Fruit fly (Drosophila melanogaster): Measurements from ENCODE around the gene CG17005.
A peak's percentile ranks its signal among the peaks of the same experiment; 100 is the strongest.

The CG17005 gene

DNA sequence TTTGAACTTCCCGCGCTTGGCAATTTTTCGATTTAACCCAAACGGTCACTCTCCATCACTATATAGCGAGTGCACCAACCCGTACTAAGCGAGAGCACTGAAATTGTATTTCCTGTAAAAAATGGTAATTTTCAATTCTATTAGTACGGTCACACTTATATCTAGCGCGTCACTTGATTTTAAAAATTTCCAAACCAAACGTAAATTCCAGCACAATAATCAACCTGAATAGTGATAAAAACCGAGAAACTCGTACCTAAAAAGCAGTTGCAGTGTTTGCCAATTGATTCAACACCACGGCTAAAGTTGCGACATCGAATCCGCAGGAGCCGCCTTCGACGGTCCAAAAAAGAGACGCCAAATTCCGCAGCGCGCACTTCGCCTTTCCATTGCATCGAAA, 3.1 kb downstream of the CG17005 start, which contains the start of gene Cks30A (continued):
- TF ChIP-seq crol (GFP tag; IDR thresholded peaks at IDR 0.05) (no peak), CG16779 (GFP tag; IDR thresholded peaks at IDR 0.05) (no peak), CG17612 (GFP tag; IDR thresholded peaks at IDR 0.05) (no peak), danr (GFP tag; IDR thresholded peaks at IDR 0.05) (no peak), CG8089 (GFP tag; optimal IDR thresholded peaks at IDR 0.05) (no peak), CG34422 (GFP tag; IDR thresholded peaks at IDR 0.05) (no peak), CG7357 (GFP tag; IDR thresholded peaks at IDR 0.05) (no peak), CG10565 (GFP tag; optimal IDR thresholded peaks at IDR 0.05) (no peak), CG14860 (GFP tag; IDR thresholded peaks at IDR 0.05; ENCODE audit: partially characterized antibody) (peak; percentile 56), CG10267 (tag; optimal IDR thresholded peaks at IDR 0.05) (peak; percentile 62), CG15514 (GFP tag; optimal IDR thresholded peaks at IDR 0.05) (peak; percentile 59), fu2 (GFP tag; optimal IDR thresholded peaks at IDR 0.05) (no peak), TFAM (GFP tag; optimal IDR thresholded peaks at IDR 0.05) (no peak), chinmo (GFP tag; IDR thresholded peaks at IDR 0.05; ENCODE audit: partially characterized antibody) (0 out of 4 replicates have a peak, but pooled peaks have one; percentile 7), nerfin-1 (tag; optimal IDR thresholded peaks at IDR 0.05) (peak; percentile 97), btn (GFP tag; optimal IDR thresholded peaks at IDR 0.05) (no peak), Dref (GFP tag; IDR thresholded peaks at IDR 0.05) (peak; percentile 52), CkIIα-i1 (GFP tag; IDR thresholded peaks at IDR 0.05) (no peak), Camta (GFP tag; optimal IDR thresholded peaks at IDR 0.05) (no peak), CG1603 (tag; optimal IDR thresholded peaks at IDR 0.05) (peak; percentile 89), CG18619 (GFP tag; optimal IDR thresholded peaks at IDR 0.05) (no peak), schlank (tag; optimal IDR thresholded peaks at IDR 0.05) (no peak), B-H1 (GFP tag; IDR thresholded peaks at IDR 0.05) (no peak), H2.0 (GFP tag; IDR thresholded peaks at IDR 0.05) (no peak), MBD-R2 (GFP tag; IDR thresholded peaks at IDR 0.05) (peak; percentile 61), Hr51 (GFP tag; optimal IDR thresholded peaks at IDR 0.05) (no peak), insv (GFP tag; optimal IDR thresholded peaks at IDR 0.05) (no peak), CG17186 (GFP tag; optimal IDR thresholded peaks at IDR 0.05) (peak; percentile 58), vfl (GFP tag; optimal IDR thresholded peaks at IDR 0.05) (no peak), CG12391 (tag; optimal IDR thresholded peaks at IDR 0.05) (no peak), CG7928 (GFP tag; optimal IDR thresholded peaks at IDR 0.05) (no peak), CG13287 (GFP tag; IDR thresholded peaks at IDR 0.05; ENCODE audit: partially characterized antibody) (peak; percentile 46; the same call in 1 of the 2 replicates), knrl (GFP tag; IDR thresholded peaks at IDR 0.05; ENCODE audit: partially characterized antibody) (peak; percentile 49; the same call in 2 of the 3 replicates), CG8388 (GFP tag; optimal IDR thresholded peaks at IDR 0.05) (no peak), Sin3A (optimal IDR thresholded peaks at IDR 0.05) (peak; percentile 22), CG12299 (tag; optimal IDR thresholded peaks at IDR 0.05) (no peak), tio (GFP tag; optimal IDR thresholded peaks at IDR 0.05) (no peak), Lhr (GFP tag; optimal IDR thresholded peaks at IDR 0.05) (peak; percentile 85), Bdp1 (GFP tag; optimal IDR thresholded peaks at IDR 0.05) (no peak), CG9797 (GFP tag; optimal IDR thresholded peaks at IDR 0.05) (peak; percentile 95), CG2202 (tag; optimal IDR thresholded peaks at IDR 0.05) (no peak), HLH4C (GFP tag; IDR thresholded peaks at IDR 0.05; ENCODE audit: partially characterized antibody) (0 out of 3 replicates have a peak, but pooled peaks have one; percentile 38), Sox100B (GFP tag; optimal IDR thresholded peaks at IDR 0.05) (no peak), nmo (GFP tag; optimal IDR thresholded peaks at IDR 0.05) (peak; percentile 59), B-H2 (GFP tag; optimal IDR thresholded peaks at IDR 0.05) (no peak), CG31388 (GFP tag; optimal IDR thresholded peaks at IDR 0.05) (no peak), CG12155 (GFP tag; optimal IDR thresholded peaks at IDR 0.05) (peak; percentile 50), bcd (GFP tag; optimal IDR thresholded peaks at IDR 0.05) (no peak), Eip74EF (GFP tag; optimal IDR thresholded peaks at IDR 0.05) (no peak), CG15073 (GFP tag; optimal IDR thresholded peaks at IDR 0.05) (no peak)

All from whole organism, embryonic.